Worm (Caenorhabditis elegans) whole organism, L1 larva: ENCODE measurements around the gene cnnm-1.

ENCODE experiments used
- C34B4.2 ChIP-seq: sonication (generic microtip); optimal IDR thresholded peaks from 2 replicates; lab custom pipeline; 2017; ENCODE audit warnings: mild to moderate bottlenecking, missing genetic modification characterization, missing compliant biosample characterization
- aha-1 ChIP-seq: fragments of 150-350 bp; optimal IDR thresholded peaks from 2 replicates; lab custom pipeline; 2014; ENCODE audit warnings: missing biosample characterization, missing genetic modification characterization
- ceh-8 ChIP-seq: fragments of 200-800 bp; sonication (Bioruptor generic); optimal IDR thresholded peaks from 2 replicates; lab custom pipeline; 2018; ENCODE audit warnings: mild to moderate bottlenecking, missing genetic modification characterization, moderate library complexity, missing compliant biosample characterization
- ces-1 ChIP-seq: fragments of 150-350 bp; optimal IDR thresholded peaks from 2 replicates; lab custom pipeline; 2014; ENCODE audit warnings: missing biosample characterization, missing genetic modification reagents, missing genetic modification characterization
- efl-1 ChIP-seq, 4 experiments: fragments of 150-350 bp; optimal IDR thresholded peaks in 3 of 4; peaks in 1 of 4; 1 replicate in 1 of 4; 2 replicates in 3 of 4; lab custom pipeline; 2014; ENCODE audit warnings: missing biosample characterization in 2 of 4, missing genetic modification characterization in 2 of 4, missing genetic modification reagents in 2 of 4
- efl-3 ChIP-seq: fragments of 200-800 bp; sonication (Bioruptor generic); optimal IDR thresholded peaks from 2 replicates; lab custom pipeline; 2018; ENCODE audit warnings: mild to moderate bottlenecking, missing genetic modification characterization, missing compliant biosample characterization
- egl-13 ChIP-seq: sonication (generic microtip); optimal IDR thresholded peaks from 2 replicates; lab custom pipeline; 2016; ENCODE audit warnings: missing genotype, missing genetic modification reagents, missing genetic modification characterization, missing compliant biosample characterization
- egl-27 ChIP-seq, 2 experiments: fragments of 150-350 bp in 1 of 2; sonication (generic microtip); optimal IDR thresholded peaks; 3 replicates each; lab custom pipeline; 2017 to 2018; ENCODE audit warnings: missing biosample characterization in 2 of 2, missing genetic modification characterization in 2 of 2, missing genetic modification reagents in 2 of 2
- elt-2 ChIP-seq: sonication (generic microtip); optimal IDR thresholded peaks from 2 replicates; lab custom pipeline; 2016; ENCODE audit warnings: missing genetic modification characterization, mild to moderate bottlenecking, inconsistent platforms, missing compliant biosample characterization, missing genetic modification reagents
- ets-5 ChIP-seq: fragments of 200-800 bp; sonication (Bioruptor generic); IDR thresholded peaks from 2 replicates; pipeline ENCODE4 v1.3.6; 2022; ENCODE audit warnings: missing genetic modification characterization, missing compliant biosample characterization
- fkh-8 ChIP-seq: sonication (generic microtip); optimal IDR thresholded peaks from 2 replicates; lab custom pipeline; 2016; ENCODE audit warnings: mild to moderate bottlenecking, missing genetic modification characterization, missing compliant biosample characterization
- grh-1 ChIP-seq: fragments of 200-800 bp; sonication (Bioruptor generic); IDR thresholded peaks from 2 replicates; pipeline ENCODE4 v1.3.6; 2022; ENCODE audit warnings: missing genetic modification reagents, missing genetic modification characterization, missing compliant biosample characterization
- hlh-17 ChIP-seq: fragments of 200-800 bp; sonication (Bioruptor generic); optimal IDR thresholded peaks from 2 replicates; lab custom pipeline; 2018; ENCODE audit warnings: missing genetic modification characterization, mild to moderate bottlenecking, missing compliant biosample characterization, moderate library complexity, borderline replicate concordance
- hpl-2 ChIP-seq: fragments of 150-350 bp; optimal IDR thresholded peaks from 2 replicates; lab custom pipeline; 2014; ENCODE audit warnings: missing biosample characterization, missing genetic modification reagents, missing genetic modification characterization
- isw-1 ChIP-seq: fragments of 200-800 bp; sonication (Bioruptor generic); IDR thresholded peaks from 2 replicates; pipeline ENCODE4 v1.3.6; 2022; ENCODE audit warnings: missing genetic modification characterization, missing compliant biosample characterization
- lir-3 ChIP-seq: sonication (generic microtip); optimal IDR thresholded peaks from 2 replicates; lab custom pipeline; 2016; ENCODE audit warnings: mild to moderate bottlenecking, missing genetic modification characterization, moderate library complexity, missing compliant biosample characterization; ENCODE audit not compliant: poor library complexity
- mef-2 ChIP-seq: fragments of 150-350 bp; optimal IDR thresholded peaks from 2 replicates; lab custom pipeline; 2014; ENCODE audit warnings: missing biosample characterization, missing genetic modification characterization
- mep-1 ChIP-seq: fragments of 150-350 bp; optimal IDR thresholded peaks from 2 replicates; lab custom pipeline; 2014; ENCODE audit warnings: missing biosample characterization, missing genetic modification characterization
- nhr-11 ChIP-seq: fragments of 150-350 bp; optimal IDR thresholded peaks from 2 replicates; lab custom pipeline; 2014; ENCODE audit warnings: missing biosample characterization, missing genetic modification characterization
- nhr-28 ChIP-seq: fragments of 150-350 bp; optimal IDR thresholded peaks from 2 replicates; lab custom pipeline; 2014; ENCODE audit warnings: missing biosample characterization, missing genetic modification characterization
- nhr-47 ChIP-seq: sonication (generic microtip); optimal IDR thresholded peaks from 2 replicates; lab custom pipeline; 2016; ENCODE audit warnings: mild to moderate bottlenecking, missing genetic modification characterization, moderate library complexity, missing compliant biosample characterization
- nhr-84 ChIP-seq: sonication (generic microtip); optimal IDR thresholded peaks from 2 replicates; lab custom pipeline; 2017; ENCODE audit warnings: missing biosample characterization, missing genetic modification characterization
- nhr-85 ChIP-seq: sonication (generic microtip); peaks from one replicate; lab custom pipeline; 2016; ENCODE audit warnings: missing genetic modification characterization, inconsistent platforms, missing compliant biosample characterization
- pag-3 ChIP-seq: sonication (generic microtip); optimal IDR thresholded peaks from 2 replicates; lab custom pipeline; 2017; ENCODE audit warnings: missing genetic modification characterization, mild to moderate bottlenecking, missing compliant biosample characterization, antibody characterized with exemption, borderline replicate concordance; ENCODE audit not compliant: insufficient read depth
- pqm-1 ChIP-seq: sonication (generic microtip); optimal IDR thresholded peaks from 3 replicates; lab custom pipeline; 2017; ENCODE audit warnings: missing biosample characterization, missing genetic modification characterization
- skn-1 ChIP-seq: fragments of 150-350 bp; optimal IDR thresholded peaks from 2 replicates; lab custom pipeline; 2014; ENCODE audit warnings: missing biosample characterization, missing genetic modification characterization
- snpc-4 ChIP-seq: fragments of 150-350 bp; optimal IDR thresholded peaks from 2 replicates; lab custom pipeline; 2014; ENCODE audit warnings: missing biosample characterization, missing genetic modification characterization
- snu-23 ChIP-seq: sonication (generic microtip); optimal IDR thresholded peaks from 2 replicates; lab custom pipeline; 2016; ENCODE audit warnings: missing genetic modification characterization, missing compliant biosample characterization
- unc-130 ChIP-seq: fragments of 150-350 bp; optimal IDR thresholded peaks from 2 replicates; lab custom pipeline; 2017; ENCODE audit warnings: missing biosample characterization, missing genetic modification characterization, inconsistent platforms
- unc-62 ChIP-seq: fragments of 150-350 bp; optimal IDR thresholded peaks from 2 replicates; lab custom pipeline; 2014; ENCODE audit warnings: missing biosample characterization, missing genetic modification reagents, missing genetic modification characterization
- unc-86 ChIP-seq: sonication (generic microtip); optimal IDR thresholded peaks from 2 replicates; lab custom pipeline; 2016; ENCODE audit warnings: missing genetic modification characterization, missing compliant biosample characterization
- unc-98 ChIP-seq: fragments of 200-800 bp; sonication (Bioruptor generic); IDR thresholded peaks from 2 replicates; pipeline ENCODE4 v1.3.6; 2022; ENCODE audit warnings: missing genetic modification characterization, missing compliant biosample characterization
- ztf-4 ChIP-seq: fragments of 150-350 bp; optimal IDR thresholded peaks from 2 replicates; lab custom pipeline; 2014; ENCODE audit warnings: missing biosample characterization, missing genetic modification characterization

Gene cnnm-1

DNA sequence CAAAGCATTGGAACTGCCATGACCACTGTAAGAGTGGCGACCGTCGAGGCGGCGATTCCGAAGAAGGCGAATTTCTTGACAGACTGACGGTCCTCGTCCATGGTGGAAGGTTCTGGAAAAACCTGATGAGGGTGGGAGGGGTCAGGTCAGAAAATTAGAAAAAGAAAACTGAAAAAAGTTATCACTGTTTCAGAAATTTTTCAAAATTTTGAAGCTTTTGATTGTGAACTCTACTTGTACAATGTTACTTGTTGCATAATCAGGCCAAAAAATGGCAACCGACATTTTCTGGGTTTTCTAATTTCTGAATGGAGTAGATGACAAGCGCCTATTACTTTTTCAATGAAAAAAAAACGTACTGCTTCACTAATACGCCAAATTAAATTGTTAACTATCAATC lies 23.0 kb downstream of the cnnm-1 start, which contains the start of gene col-138:
Gene col-138, minus strand, starts transcription at position 101 of the 400 bp plus-strand sequence.
- TF ChIP-seq fkh-8 (tag; lab: Kevin White, UChicago) = no peak
- no peak for TF ChIP-seq mef-2 (tag; lab: Kevin White, UChicago)
- no peak for TF ChIP-seq snu-23 (GFP tag; lab: Kevin White, UChicago)
- TF ChIP-seq ztf-4 (tag; lab: Kevin White, UChicago) = no peak
- TF ChIP-seq isw-1 = no peak
- no peak for TF ChIP-seq hlh-17 (GFP tag; lab: Kevin White, UChicago)
- TF ChIP-seq nhr-47 (tag; lab: Kevin White, UChicago) = no peak

DNA sequence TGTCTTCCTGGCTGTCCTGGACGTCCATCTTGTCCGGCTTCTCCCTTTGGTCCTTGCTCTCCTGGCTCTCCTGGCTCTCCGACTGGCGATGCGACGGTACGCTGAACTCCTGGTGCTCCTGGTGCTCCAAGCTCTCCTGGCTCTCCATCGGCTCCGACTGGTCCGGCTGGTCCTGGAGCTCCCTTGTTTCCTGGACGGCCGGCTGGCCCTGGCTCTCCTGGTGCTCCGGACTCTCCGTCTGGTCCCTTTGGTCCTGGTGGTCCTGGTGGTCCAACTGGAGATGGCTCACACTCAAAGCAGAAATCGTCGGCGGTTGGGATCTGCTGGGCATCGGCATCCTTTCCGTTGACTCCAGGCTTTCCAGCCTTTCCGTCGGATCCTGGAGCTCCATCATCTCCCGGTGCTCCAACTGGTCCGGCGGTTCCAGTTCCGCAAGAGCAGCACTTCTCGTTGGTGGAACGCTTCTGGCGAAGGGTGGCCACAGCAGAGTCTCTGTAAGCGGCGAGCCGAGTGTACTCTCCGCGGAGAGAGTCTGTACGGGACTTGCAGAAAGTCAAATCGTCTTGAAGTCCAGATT lies 23.5 kb downstream of the cnnm-1 start:
- TF ChIP-seq unc-62 (GFP tag; lab: Kevin White, UChicago) (no peak), ceh-8 (GFP tag; lab: Kevin White, UChicago) (peak; percentile 43)
- TF ChIP-seq, all 84 proteins: peak for 1

DNA sequence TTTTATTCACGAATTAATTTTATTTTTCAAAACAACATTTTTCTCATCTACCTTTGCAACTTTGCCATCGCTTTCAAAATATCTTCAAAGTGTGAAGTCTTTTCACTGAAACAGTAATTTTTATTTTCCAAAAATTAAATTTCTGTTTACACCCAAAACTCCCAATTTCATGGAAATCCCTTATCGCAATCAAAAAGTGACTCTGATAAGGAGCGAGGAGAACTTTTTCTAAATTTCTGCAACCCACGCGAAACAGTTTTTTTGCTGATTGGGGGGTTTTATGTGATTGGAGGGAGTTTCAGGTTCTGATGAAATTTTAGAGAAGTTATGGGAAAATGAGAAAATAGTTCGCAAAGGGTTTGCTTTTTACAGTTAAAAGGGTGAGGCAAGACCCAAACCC lies 27.1 kb downstream of the cnnm-1 start:
- TF ChIP-seq ets-5 (GFP tag; lab: Robert Waterston, UW) (no peak), mef-2 (tag; lab: Kevin White, UChicago) (no peak), elt-2 (tag; lab: Kevin White, UChicago) (peak; percentile 4), pqm-1 (tag; lab: Kevin White, UChicago) (peak; percentile 88)

DNA sequence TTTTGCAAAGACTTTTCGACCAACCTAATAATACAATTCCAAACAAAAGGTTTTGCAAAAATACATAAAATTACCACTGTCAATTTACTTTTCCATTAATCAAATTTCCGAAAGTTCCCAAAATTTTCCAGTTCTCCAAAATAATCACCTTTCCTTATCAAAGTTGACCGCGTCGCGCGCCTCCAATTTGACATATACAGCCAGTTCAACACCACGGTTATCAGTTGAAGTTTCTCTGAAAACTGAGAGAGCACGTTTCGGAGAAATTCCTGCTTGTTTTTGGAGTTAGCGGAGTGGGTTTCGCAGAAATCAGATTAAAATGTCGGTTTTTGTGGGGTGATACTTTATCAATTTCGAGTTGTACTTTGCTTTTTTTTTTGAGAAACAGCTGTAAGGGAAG lies 27.6 kb downstream of the cnnm-1 start:
- peak; percentile 73 for TF ChIP-seq pqm-1 (tag; lab: Kevin White, UChicago)
- peak; percentile 59 for TF ChIP-seq elt-2 (tag; lab: Kevin White, UChicago)
- TF ChIP-seq nhr-85 = no peak
- no peak for TF ChIP-seq egl-27 (tag; optimal IDR thresholded peaks at IDR 0.05; lab: Kevin White, UChicago)
- TF ChIP-seq pag-3 (tag; lab: Kevin White, UChicago) = no peak
- TF ChIP-seq grh-1 = no peak

DNA sequence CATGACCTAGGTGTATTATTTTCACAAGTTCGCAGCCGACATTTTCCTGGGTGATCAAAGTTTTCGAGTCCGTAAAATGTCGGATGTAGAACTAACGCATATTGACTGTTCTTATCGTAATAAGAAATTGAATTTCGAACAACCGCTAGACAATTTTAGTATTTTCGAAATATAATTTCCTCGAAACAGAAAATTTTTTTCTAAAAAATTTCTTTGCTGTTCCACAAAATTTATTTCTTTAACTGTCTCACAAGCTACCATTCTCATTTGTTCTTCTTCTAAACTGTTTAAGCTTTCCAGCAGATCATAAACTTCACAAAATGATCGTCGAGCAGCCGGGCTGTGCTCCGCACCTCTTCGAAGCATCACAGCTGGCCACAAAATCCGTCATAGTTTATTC lies 30.5 kb downstream of the cnnm-1 start, which contains the start of gene C52D10.3:
Gene C52D10.3, plus strand, starts transcription at position 301 of the 400 bp plus-strand sequence.
- TF ChIP-seq skn-1 (no peak), ces-1 (GFP tag; lab: Kevin White, UChicago) (no peak), unc-86 (tag; lab: Kevin White, UChicago) (no peak), unc-98 (GFP tag; lab: Robert Waterston, UW) (no peak), aha-1 (tag; lab: Kevin White, UChicago) (no peak), nhr-28 (tag; lab: Kevin White, UChicago) (no peak), efl-3 (GFP tag; lab: Kevin White, UChicago) (no peak), nhr-11 (tag; lab: Kevin White, UChicago) (no peak), mef-2 (tag; lab: Kevin White, UChicago) (no peak), unc-130 (tag; lab: Kevin White, UChicago) (no peak), lir-3 (tag; lab: Kevin White, UChicago) (no peak), mep-1 (no peak), snpc-4 (tag; lab: Kevin White, UChicago) (no peak)

ce11 chrIV:17174980-17175379 lies 31.7 kb downstream of the cnnm-1 start:
- TF ChIP-seq egl-13 (no peak), snpc-4 (tag; lab: Kevin White, UChicago) (no peak), hpl-2 (GFP tag; lab: Kevin White, UChicago) (no peak), mef-2 (tag; lab: Kevin White, UChicago) (no peak), nhr-84 (tag; lab: Kevin White, UChicago) (no peak), C34B4.2 (tag; lab: Kevin White, UChicago) (no peak), unc-86 (tag; lab: Kevin White, UChicago) (no peak), elt-2 (tag; lab: Kevin White, UChicago) (no peak), efl-1 (optimal IDR thresholded peaks at IDR 0.05; lab: Kevin White, UChicago) (no peak), efl-1 (GFP tag; optimal IDR thresholded peaks at IDR 0.05 in 1 of 2; lab: Kevin White, UChicago) (peak in 1 of 2 experiments; percentile 68)
